Worm (Caenorhabditis elegans) whole organism, L4/young adult: ENCODE results near the gene fbxa-220.

Source experiments
- W03F9.2 ChIP-seq: fragments of 150-350 bp; optimal IDR thresholded peaks from 2 replicates; lab custom pipeline; 2014; ENCODE audit warnings: missing biosample characterization, missing genetic modification characterization
- dao-5 ChIP-seq: sonication (generic microtip); optimal IDR thresholded peaks from 2 replicates; lab custom pipeline; 2016; ENCODE audit warnings: missing genotype, missing genetic modification characterization, moderate library complexity, missing compliant biosample characterization
- him-1 ChIP-seq: sonication (generic microtip); optimal IDR thresholded peaks from 2 replicates; lab custom pipeline; 2016; ENCODE audit warnings: missing genotype, missing genetic modification reagents, missing genetic modification characterization, missing compliant biosample characterization

The fbxa-220 gene

DNA sequence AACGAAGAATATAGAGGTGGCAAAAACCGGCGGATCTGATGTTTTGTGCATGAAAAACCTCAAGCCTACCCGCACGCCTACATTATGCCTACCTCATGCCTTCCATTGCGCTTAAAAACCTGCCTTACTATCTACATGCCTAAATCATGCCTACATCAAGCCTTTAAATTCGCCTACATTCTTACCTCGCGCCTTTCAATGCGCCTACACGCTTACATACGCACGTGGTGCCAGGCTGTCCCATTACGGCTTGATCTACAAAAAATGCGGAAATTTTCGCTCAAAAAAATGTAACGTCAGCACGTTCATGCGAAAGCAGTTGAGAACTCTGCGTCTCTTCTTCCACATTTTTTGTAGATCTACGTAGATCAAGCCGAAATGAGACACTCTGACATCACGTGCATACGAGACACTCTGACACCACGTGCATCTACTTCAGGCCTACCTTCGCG lies at the start of gene fbxa-220:
fbxa-220 (minus strand) TSS at position 51 of the 452 bp plus-strand sequence.
- no peak for TF ChIP-seq dao-5 (tag; lab: Kevin White, UChicago)
- no peak for TF ChIP-seq W03F9.2 (tag; lab: Kevin White, UChicago)
- TF ChIP-seq him-1 (tag; lab: Kevin White, UChicago) = no peak

ce11 chrIII:11526396-11526795 lies 42.4 kb upstream of the fbxa-220 start, which contains the start of gene xpb-1:
xpb-1 (plus strand) TSS chrIII:11526657.
- TF ChIP-seq W03F9.2 (tag; lab: Kevin White, UChicago) (peak; percentile 3), dao-5 (tag; lab: Kevin White, UChicago) (no peak), him-1 (tag; lab: Kevin White, UChicago) (no peak)

DNA sequence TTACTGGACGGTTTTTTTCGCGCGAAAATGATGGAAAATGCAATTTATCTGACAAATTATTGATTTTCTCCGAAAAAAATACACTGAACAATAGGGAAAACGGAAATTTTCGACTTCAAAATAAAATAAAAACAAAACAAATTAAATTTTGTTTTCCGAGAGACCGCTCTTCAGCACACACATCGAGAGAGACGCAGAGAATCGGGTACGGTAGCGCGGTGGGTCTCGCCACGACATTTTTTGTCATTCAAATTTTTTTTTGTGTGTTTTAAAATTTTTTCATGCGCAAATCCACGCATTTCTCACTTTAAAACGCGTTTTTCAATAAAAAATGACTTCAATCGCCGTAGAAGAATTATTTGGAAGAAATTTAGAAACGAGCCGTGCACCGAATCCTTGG lies 40.1 kb upstream of the fbxa-220 start:
- TF ChIP-seq dao-5 (tag; lab: Kevin White, UChicago) (no peak), W03F9.2 (tag; lab: Kevin White, UChicago) (peak; percentile 58), him-1 (tag; lab: Kevin White, UChicago) (no peak)

DNA sequence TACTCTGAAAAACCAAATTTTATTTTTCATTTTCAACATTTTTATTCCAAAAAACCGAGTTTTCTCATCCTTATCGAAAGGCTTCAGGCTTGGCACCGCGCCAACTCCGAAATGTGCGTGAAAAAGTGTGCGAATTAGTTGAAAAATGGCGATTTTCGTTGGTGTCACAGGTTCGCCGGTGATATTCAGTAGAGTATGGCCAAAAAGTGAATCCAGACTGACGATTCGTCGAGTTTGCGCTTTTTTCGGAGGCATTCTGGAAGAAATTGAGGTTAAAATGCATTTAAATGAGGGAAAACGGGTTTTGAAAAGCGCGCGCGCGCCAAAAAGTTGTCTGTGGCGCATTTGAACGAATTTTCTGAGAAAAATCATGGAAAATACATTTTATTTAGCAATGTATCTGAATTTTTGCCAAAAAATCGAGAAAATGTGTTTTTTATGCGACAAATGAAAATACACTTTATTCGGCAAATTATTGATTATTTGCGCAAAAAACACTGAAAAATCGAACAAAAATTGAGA lies 39.6 kb upstream of the fbxa-220 start, which contains the start of the genes Y66D12A.16 and such-1:
Y66D12A.16 (plus strand) TSS at position 51 of the 522 bp plus-strand sequence.
such-1 (minus strand) TSS at position 256 of the 522 bp plus-strand sequence.
- TF ChIP-seq W03F9.2 (tag; lab: Kevin White, UChicago) = no peak

- TF ChIP-seq dao-5 (tag; lab: Kevin White, UChicago) = no peak
- TF ChIP-seq W03F9.2 (tag; lab: Kevin White, UChicago) = no peak
- no peak for TF ChIP-seq him-1 (tag; lab: Kevin White, UChicago)
Measured at ce11 chrIII:11510826-11511225, 26.8 kb upstream of the fbxa-220 start.

ce11 chrIII:11510120-11510519 lies 26.1 kb upstream of the fbxa-220 start:
- TF ChIP-seq W03F9.2 (tag; lab: Kevin White, UChicago) (no peak), him-1 (tag; lab: Kevin White, UChicago) (no peak), dao-5 (tag; lab: Kevin White, UChicago) (no peak)

- no peak for TF ChIP-seq him-1 (tag; lab: Kevin White, UChicago)
- no peak for TF ChIP-seq dao-5 (tag; lab: Kevin White, UChicago)
- no peak for TF ChIP-seq W03F9.2 (tag; lab: Kevin White, UChicago)
Measured at ce11 chrIII:11508816-11509215, 24.8 kb upstream of the fbxa-220 start, which contains the start of gene Y66D12A.19. Y66D12A.19 (plus strand) TSS chrIII:11509081.

ce11 chrIII:11505621-11506020 lies 21.6 kb upstream of the fbxa-220 start:
- TF ChIP-seq W03F9.2 (tag; lab: Kevin White, UChicago) (no peak), him-1 (tag; lab: Kevin White, UChicago) (no peak), dao-5 (tag; lab: Kevin White, UChicago) (no peak)

DNA sequence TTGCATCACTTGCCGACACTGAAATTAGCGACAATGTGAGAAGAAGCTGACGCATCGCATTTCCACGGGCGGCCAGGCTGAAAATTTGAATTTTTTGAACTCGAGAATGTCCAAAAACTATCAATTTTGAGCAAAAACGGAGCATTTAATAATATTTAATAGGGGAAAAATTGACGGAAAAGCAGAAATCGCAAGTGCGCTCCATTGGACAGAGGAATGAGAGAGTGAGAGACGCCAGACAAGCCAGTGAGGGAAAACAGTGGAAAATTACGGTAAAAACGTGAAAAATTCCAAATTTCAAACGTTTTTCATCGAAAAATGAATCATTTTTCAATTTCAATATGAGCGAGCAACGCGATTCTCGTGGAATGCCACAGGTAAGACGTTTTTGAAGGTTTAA lies 21.2 kb upstream of the fbxa-220 start, which contains the start of the genes Y66D12A.21 and spe-6:
Y66D12A.21 (minus strand) TSS at position 90 of the 400 bp plus-strand sequence.
spe-6 (plus strand) TSS at position 276 of the 400 bp plus-strand sequence.
- TF ChIP-seq W03F9.2 (tag; lab: Kevin White, UChicago) = no peak
- no peak for TF ChIP-seq dao-5 (tag; lab: Kevin White, UChicago)
- TF ChIP-seq him-1 (tag; lab: Kevin White, UChicago) = no peak

DNA sequence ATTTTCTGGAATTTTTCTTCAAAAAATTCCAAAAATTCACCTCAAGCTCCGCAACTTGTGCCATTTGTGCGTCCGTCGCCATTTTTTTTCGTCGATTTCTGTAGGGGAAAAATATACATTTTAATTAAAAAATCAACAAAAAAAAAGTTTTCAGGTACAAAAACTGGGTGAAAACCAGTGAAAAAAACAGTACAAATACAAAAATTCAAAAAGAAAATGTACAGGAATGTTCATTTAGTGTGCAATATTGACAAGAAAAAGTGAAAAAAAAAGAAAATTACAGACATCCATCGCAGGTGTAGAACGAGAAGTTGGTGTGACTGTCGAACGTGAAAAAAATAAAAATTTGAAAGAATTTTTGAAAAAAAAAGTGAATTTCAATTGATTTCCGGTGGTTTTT lies 18.8 kb upstream of the fbxa-220 start, which contains the start of gene tin-10:
tin-10 (minus strand) TSS at position 101 of the 400 bp plus-strand sequence.
- no peak for TF ChIP-seq W03F9.2 (tag; lab: Kevin White, UChicago)
- TF ChIP-seq dao-5 (tag; lab: Kevin White, UChicago) = no peak
- no peak for TF ChIP-seq him-1 (tag; lab: Kevin White, UChicago)

DNA sequence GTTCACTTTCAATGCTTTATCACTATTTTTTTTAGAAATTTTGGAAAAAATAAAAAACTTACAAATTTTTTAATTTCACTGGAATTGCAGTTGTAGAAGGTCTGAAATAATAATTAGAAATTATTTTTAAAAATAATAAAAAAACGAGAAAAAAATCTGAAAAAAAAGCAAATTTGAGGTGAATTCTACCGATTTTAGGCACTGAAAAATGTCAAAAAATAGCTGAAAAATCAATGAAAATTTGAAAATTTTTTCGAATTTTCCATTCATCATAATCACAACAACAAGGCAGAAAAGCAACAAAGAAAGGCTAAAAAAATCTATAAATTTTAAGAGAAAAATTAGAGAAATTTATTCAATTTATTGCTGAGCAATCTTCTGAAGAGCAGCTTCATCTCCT lies 16.7 kb upstream of the fbxa-220 start, which contains the start of gene nars-2:
nars-2 (minus strand) TSS at position 101 of the 400 bp plus-strand sequence.
- TF ChIP-seq W03F9.2 (tag; lab: Kevin White, UChicago) (no peak), him-1 (tag; lab: Kevin White, UChicago) (no peak), dao-5 (tag; lab: Kevin White, UChicago) (no peak)

ce11 chrIII:11496496-11496895 lies 12.5 kb upstream of the fbxa-220 start, which contains the start of gene Y66D12A.24:
Y66D12A.24 (plus strand) TSS chrIII:11496865.
- TF ChIP-seq dao-5 (tag; lab: Kevin White, UChicago) (no peak), him-1 (tag; lab: Kevin White, UChicago) (no peak), W03F9.2 (tag; lab: Kevin White, UChicago) (no peak)

DNA sequence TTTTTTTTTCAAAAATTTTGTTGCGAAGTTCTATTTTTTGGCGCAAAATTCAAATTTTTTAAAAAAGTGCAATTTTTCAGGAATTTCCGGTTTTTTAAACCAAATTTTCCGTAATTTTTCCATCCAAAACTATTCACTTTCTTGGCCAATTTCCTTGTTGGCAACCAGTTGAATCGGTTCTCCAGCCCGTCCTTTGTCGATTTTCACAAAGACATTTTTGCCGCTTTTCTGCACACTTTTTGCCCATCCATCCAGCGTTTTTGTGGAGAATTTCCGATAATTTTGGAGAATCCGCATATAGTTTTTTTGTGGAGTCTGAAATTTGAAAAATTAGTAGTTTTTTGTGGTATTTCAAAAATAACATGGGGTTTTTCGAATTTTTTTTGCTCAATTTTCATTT lies 8.5 kb upstream of the fbxa-220 start:
- no peak for TF ChIP-seq W03F9.2 (tag; lab: Kevin White, UChicago)

- TF ChIP-seq him-1 (tag; lab: Kevin White, UChicago) = no peak
- no peak for TF ChIP-seq dao-5 (tag; lab: Kevin White, UChicago)
- no peak for TF ChIP-seq W03F9.2 (tag; lab: Kevin White, UChicago)
Measured at ce11 chrIII:11490221-11490620, 6.2 kb upstream of the fbxa-220 start.
